Worm (Caenorhabditis elegans) whole organism, mixed stage, embryonic: Measurements from ENCODE around the gene fat-1.

Experiments
- M03D4.4 ChIP-seq: sonication (generic microtip); optimal IDR thresholded peaks from 2 replicates; lab custom pipeline; 2017; ENCODE audit warnings: mild to moderate bottlenecking, missing genetic modification characterization, missing compliant biosample characterization
- bed-3 ChIP-seq: fragments of 200-800 bp; sonication (Bioruptor generic); optimal IDR thresholded peaks from 3 replicates; lab custom pipeline; 2018; ENCODE audit warnings: mild to moderate bottlenecking, missing genetic modification characterization, moderate library complexity, missing compliant biosample characterization
- ceh-83 ChIP-seq: fragments of 200-800 bp; sonication (Bioruptor generic); optimal IDR thresholded peaks from 2 replicates; lab custom pipeline; 2018; ENCODE audit warnings: mild to moderate bottlenecking, missing genetic modification characterization, missing compliant biosample characterization
- ces-1 ChIP-seq: fragments of 150-350 bp; optimal IDR thresholded peaks from 2 replicates; lab custom pipeline; 2014; ENCODE audit warnings: missing biosample characterization, missing genetic modification reagents, missing genetic modification characterization
- drap-1 ChIP-seq: fragments of 200-800 bp; sonication (Bioruptor generic); optimal IDR thresholded peaks from 3 replicates; lab custom pipeline; 2018; ENCODE audit warnings: mild to moderate bottlenecking, missing genetic modification characterization, missing compliant biosample characterization
- elt-3 ChIP-seq: fragments of 150-350 bp; optimal IDR thresholded peaks from 2 replicates; lab custom pipeline; 2014; ENCODE audit warnings: missing biosample characterization, missing genetic modification characterization
- flh-1 ChIP-seq: fragments of 200-800 bp; sonication (Bioruptor generic); optimal IDR thresholded peaks from 2 replicates; lab custom pipeline; 2018; ENCODE audit warnings: mild to moderate bottlenecking, missing genetic modification characterization, moderate library complexity, missing compliant biosample characterization
- lin-13 ChIP-seq: fragments of 150-350 bp; optimal IDR thresholded peaks from 2 replicates; lab custom pipeline; 2014; ENCODE audit warnings: missing biosample characterization, missing genetic modification characterization
- lin-32 ChIP-seq: fragments of 200-800 bp; sonication (Bioruptor generic); optimal IDR thresholded peaks from 2 replicates; lab custom pipeline; 2018; ENCODE audit warnings: mild to moderate bottlenecking, missing genetic modification characterization, missing compliant biosample characterization
- lsy-2 ChIP-seq: fragments of 150-350 bp; optimal IDR thresholded peaks from 2 replicates; lab custom pipeline; 2014; ENCODE audit warnings: missing biosample characterization, missing genetic modification characterization
- mls-2 ChIP-seq: sonication (generic microtip); optimal IDR thresholded peaks from 2 replicates; lab custom pipeline; 2016; ENCODE audit warnings: mild to moderate bottlenecking, missing genetic modification characterization, moderate library complexity, missing compliant biosample characterization
- nhr-2 ChIP-seq: fragments of 150-350 bp; optimal IDR thresholded peaks from 2 replicates; lab custom pipeline; 2014; ENCODE audit warnings: missing biosample characterization, missing genetic modification characterization
- nhr-237 ChIP-seq: fragments of 150-350 bp; optimal IDR thresholded peaks from 2 replicates; lab custom pipeline; 2014; ENCODE audit warnings: missing biosample characterization, missing genetic modification characterization
- sem-2 ChIP-seq: fragments of 200-800 bp; sonication (Bioruptor generic); optimal IDR thresholded peaks from 2 replicates; lab custom pipeline; 2018; ENCODE audit warnings: mild to moderate bottlenecking, missing genetic modification characterization, missing compliant biosample characterization
- snpc-4 ChIP-seq: fragments of 150-350 bp; optimal IDR thresholded peaks from 2 replicates; lab custom pipeline; 2014; ENCODE audit warnings: missing biosample characterization, missing genetic modification characterization
- zip-8 ChIP-seq: fragments of 150-350 bp; optimal IDR thresholded peaks from 2 replicates; lab custom pipeline; 2014; ENCODE audit warnings: missing biosample characterization, missing genetic modification characterization

The fat-1 gene

ce11 chrIV:13364869-13365268, 49.4 kb downstream of the fat-1 start, which contains the start of gene srsx-25:
Gene srsx-25, plus strand, starts transcription at chrIV:13365169.
- TF ChIP-seq ceh-83 (GFP tag; lab: Kevin White, UChicago) (no peak), snpc-4 (tag; lab: Kevin White, UChicago) (no peak), drap-1 (no peak), flh-1 (GFP tag; lab: Kevin White, UChicago) (no peak), lin-13 (no peak), elt-3 (tag; lab: Kevin White, UChicago) (no peak), nhr-237 (tag; lab: Kevin White, UChicago) (no peak), lsy-2 (tag; lab: Kevin White, UChicago) (no peak), M03D4.4 (no peak), bed-3 (GFP tag; lab: Kevin White, UChicago) (no peak), zip-8 (tag; lab: Kevin White, UChicago) (no peak), lin-32 (GFP tag; lab: Kevin White, UChicago) (no peak), mls-2 (tag; lab: Kevin White, UChicago) (no peak), sem-2 (GFP tag; lab: Kevin White, UChicago) (no peak), nhr-2 (tag; lab: Kevin White, UChicago) (no peak), ces-1 (GFP tag; lab: Kevin White, UChicago) (no peak)
- TF ChIP-seq, all 35 proteins: peak for 0
